Fruit fly (Drosophila melanogaster): ENCODE results near the gene PKD.

PKD gene

dm6 chr3R:18314824-18315690 lies 850 bp upstream of the PKD start (continued):
- TF ChIP-seq Trl (optimal IDR thresholded peaks at IDR 0.05) (peak; percentile 62 to 66), Trl (GFP tag; optimal IDR thresholded peaks at IDR 0.05) (peak; percentile 2), fd102C (GFP tag; optimal IDR thresholded peaks at IDR 0.05) (no peak), tin (GFP tag; optimal IDR thresholded peaks at IDR 0.05) (no peak), CG1602 (GFP tag; optimal IDR thresholded peaks at IDR 0.05) (no peak), abd-A (tag; optimal IDR thresholded peaks at IDR 0.05) (peak; percentile 96), CG13123 (GFP tag; optimal IDR thresholded peaks at IDR 0.05) (no peak), CG18599 (GFP tag; optimal IDR thresholded peaks at IDR 0.05) (peak; percentile 44), Pdp1 (GFP tag; optimal IDR thresholded peaks at IDR 0.05) (peak in 1 of 2 experiments; percentile 23), Hr78 (GFP tag; optimal IDR thresholded peaks at IDR 0.05) (no peak), CG7556 (GFP tag; optimal IDR thresholded peaks at IDR 0.05) (peak; percentile 33), Sox102F (GFP tag; optimal IDR thresholded peaks at IDR 0.05) (peak; percentile 20), Hr39 (optimal IDR thresholded peaks at IDR 0.05) (no peak), ind (GFP tag; optimal IDR thresholded peaks at IDR 0.05) (peak; percentile 31), CG6854 (GFP tag; optimal IDR thresholded peaks at IDR 0.05) (peak; percentile 59), CG17568 (GFP tag; optimal IDR thresholded peaks at IDR 0.05) (no peak), gem (tag; optimal IDR thresholded peaks at IDR 0.05) (peak; percentile 60), trem (tag; optimal IDR thresholded peaks at IDR 0.05) (no peak), Dip2 (GFP tag; IDR thresholded peaks at IDR 0.05) (no peak), pita (GFP tag; optimal IDR thresholded peaks at IDR 0.05) (no peak), Aef1 (GFP tag; IDR thresholded peaks at IDR 0.05) (peak; percentile 14; the same call in 1 of the 3 replicates), Stat92E (GFP tag; optimal IDR thresholded peaks at IDR 0.05) (no peak), sd (tag; optimal IDR thresholded peaks at IDR 0.05) (no peak), al (GFP tag; IDR thresholded peaks at IDR 0.05) (0 out of 2 replicates have a peak, but pooled peaks have one; percentile 5), CG18011 (GFP tag; optimal IDR thresholded peaks at IDR 0.05) (peak; percentile 14), CTCF (GFP tag; optimal IDR thresholded peaks at IDR 0.05) (peak; percentile 6), CG2712 (tag; optimal IDR thresholded peaks at IDR 0.05) (peak; percentile 12), Dek (tag; optimal IDR thresholded peaks at IDR 0.05) (peak; percentile 4), mam (GFP tag; optimal IDR thresholded peaks at IDR 0.05) (peak; percentile 27), wor (GFP tag; IDR thresholded peaks at IDR 0.05) (no peak), grau (tag; optimal IDR thresholded peaks at IDR 0.05) (peak; percentile 46), seq (GFP tag; IDR thresholded peaks at IDR 0.05) (peak; percentile 22; the same call in 1 of the 2 replicates), sob (GFP tag; IDR thresholded peaks at IDR 0.05) (peak; percentile 38), dm (GFP tag; optimal IDR thresholded peaks at IDR 0.05) (no peak), ase (GFP tag; IDR thresholded peaks at IDR 0.05) (peak; percentile 12; the same call in 1 of the 3 replicates), sens (GFP tag) (peak; percentile 82), vvl (GFP tag; IDR thresholded peaks at IDR 0.05) (peak; percentile 69; the same call in 1 of the 2 replicates), insv (GFP tag; optimal IDR thresholded peaks at IDR 0.05) (no peak), tap (tag; optimal IDR thresholded peaks at IDR 0.05) (no peak), CG4730 (GFP tag; IDR thresholded peaks at IDR 0.05) (0 out of 2 replicates have a peak, but pooled peaks have one; percentile 22), bbx (GFP tag; IDR thresholded peaks at IDR 0.05; ENCODE audit: partially characterized antibody) (no peak), Xrp1 (GFP tag; IDR thresholded peaks at IDR 0.05) (peak; percentile 28; the same call in 1 of the 2 replicates), CG4404 (GFP tag; IDR thresholded peaks at IDR 0.05) (no peak), CG17612 (GFP tag; IDR thresholded peaks at IDR 0.05) (no peak), zen (tag; optimal IDR thresholded peaks at IDR 0.05) (no peak), gsb-n (tag; optimal IDR thresholded peaks at IDR 0.05) (peak; percentile 6), CG9932 (GFP tag; IDR thresholded peaks at IDR 0.05) (peak; percentile 40), Blimp-1 (GFP tag; optimal IDR thresholded peaks at IDR 0.05) (no peak), maf-S (GFP tag; optimal IDR thresholded peaks at IDR 0.05) (no peak)
